Fruit fly (Drosophila melanogaster): ENCODE data around the gene Daxx.

Daxx gene

dm6 chr2L:6490783-6491249 lies 10.1 kb downstream of the Daxx start, which contains the start of the genes Phf5a and CG31638 (continued):
- TF ChIP-seq Doc3 (GFP tag; IDR thresholded peaks at IDR 0.05; ENCODE audit: partially characterized antibody) (no peak), Atf3 (GFP tag; optimal IDR thresholded peaks at IDR 0.05) (peak; percentile 52), crc (GFP tag; optimal IDR thresholded peaks at IDR 0.05) (peak; percentile 38), chif (GFP tag; optimal IDR thresholded peaks at IDR 0.05) (peak; percentile 75 to 82), CG10274 (GFP tag; optimal IDR thresholded peaks at IDR 0.05) (peak; percentile 78), CG9876 (GFP tag; optimal IDR thresholded peaks at IDR 0.05) (peak; percentile 28), psq (GFP tag; optimal IDR thresholded peaks at IDR 0.05) (peak; percentile 36), bigmax (GFP tag; optimal IDR thresholded peaks at IDR 0.05) (peak; percentile 54), CG14860 (GFP tag; IDR thresholded peaks at IDR 0.05; ENCODE audit: partially characterized antibody) (no peak), zfh2 (GFP tag; optimal IDR thresholded peaks at IDR 0.05) (peak; percentile 90), CG2889 (GFP tag; IDR thresholded peaks at IDR 0.05) (peak; percentile 97), D19B (GFP tag; optimal IDR thresholded peaks at IDR 0.05) (peak; percentile 84), dm (GFP tag; optimal IDR thresholded peaks at IDR 0.05) (peak; percentile 54), CG12942 (GFP tag; optimal IDR thresholded peaks at IDR 0.05) (peak; percentile 93), Ets97D (GFP tag; optimal IDR thresholded peaks at IDR 0.05) (peak; percentile 35), CG6254 (GFP tag; optimal IDR thresholded peaks at IDR 0.05) (peak; percentile 90), CG4730 (GFP tag; IDR thresholded peaks at IDR 0.05) (peak; percentile 97), p53 (GFP tag; optimal IDR thresholded peaks at IDR 0.05) (no peak), Aef1 (GFP tag; IDR thresholded peaks at IDR 0.05) (peak; percentile 51; the same call in 2 of the 3 replicates), eyg (GFP tag; optimal IDR thresholded peaks at IDR 0.05) (no peak), BtbVII (GFP tag; optimal IDR thresholded peaks at IDR 0.05) (peak; percentile 87), CG7928 (GFP tag; optimal IDR thresholded peaks at IDR 0.05) (peak; percentile 73), Trl (optimal IDR thresholded peaks at IDR 0.05) (no peak), Trl (GFP tag; optimal IDR thresholded peaks at IDR 0.05) (peak; percentile 30), CG30431 (GFP tag; optimal IDR thresholded peaks at IDR 0.05) (peak; percentile 4), Stat92E (GFP tag; optimal IDR thresholded peaks at IDR 0.05) (no peak), Doc2 (GFP tag; IDR thresholded peaks at IDR 0.05) (peak; percentile 91), CG1233 (GFP tag; optimal IDR thresholded peaks at IDR 0.05) (peak; percentile 95), seq (GFP tag; IDR thresholded peaks at IDR 0.05) (peak; percentile 79), HHEX (GFP tag; optimal IDR thresholded peaks at IDR 0.05) (peak; percentile 93), kni (GFP tag; optimal IDR thresholded peaks at IDR 0.05) (peak; percentile 54), Dll (GFP tag; IDR thresholded peaks at IDR 0.05; ENCODE audit: partially characterized antibody) (0 out of 4 replicates have a peak, but pooled peaks have one; percentile 52), CG8765 (GFP tag; IDR thresholded peaks at IDR 0.05) (peak; percentile 96), CG14965 (GFP tag; optimal IDR thresholded peaks at IDR 0.05; ENCODE audit: borderline replicate concordance) (no peak), CG43689 (GFP tag; IDR thresholded peaks at IDR 0.05) (peak; percentile 92), CG17912 (GFP tag; optimal IDR thresholded peaks at IDR 0.05) (no peak), Dip2 (GFP tag; IDR thresholded peaks at IDR 0.05) (peak; percentile 58), CG10543 (GFP tag; optimal IDR thresholded peaks at IDR 0.05) (peak; percentile 84), trem (tag; optimal IDR thresholded peaks at IDR 0.05) (peak; percentile 96), CG17186 (GFP tag; optimal IDR thresholded peaks at IDR 0.05) (peak; percentile 22), nau (GFP tag; optimal IDR thresholded peaks at IDR 0.05) (no peak), Bdp1 (GFP tag; optimal IDR thresholded peaks at IDR 0.05) (peak; percentile 85), Awh (GFP tag; IDR thresholded peaks at IDR 0.05) (peak; percentile 95), Fer2 (tag; optimal IDR thresholded peaks at IDR 0.05) (peak; percentile 95), rib (GFP tag; IDR thresholded peaks at IDR 0.05) (no peak), pros (GFP tag; optimal IDR thresholded peaks at IDR 0.05) (no peak), Optix (GFP tag; IDR thresholded peaks at IDR 0.05) (peak; percentile 89), prd (optimal IDR thresholded peaks at IDR 0.05) (no peak), prd (GFP tag; IDR thresholded peaks at IDR 0.05) (peak; percentile 99), CG1024 (GFP tag; IDR thresholded peaks at IDR 0.05) (peak; percentile 64), HLH4C (GFP tag; IDR thresholded peaks at IDR 0.05; ENCODE audit: partially characterized antibody) (no peak)

Measured in whole organism, embryonic.